Fruit fly (Drosophila melanogaster): Measurements from ENCODE around the gene Cad86C.

Cad86C gene

DNA sequence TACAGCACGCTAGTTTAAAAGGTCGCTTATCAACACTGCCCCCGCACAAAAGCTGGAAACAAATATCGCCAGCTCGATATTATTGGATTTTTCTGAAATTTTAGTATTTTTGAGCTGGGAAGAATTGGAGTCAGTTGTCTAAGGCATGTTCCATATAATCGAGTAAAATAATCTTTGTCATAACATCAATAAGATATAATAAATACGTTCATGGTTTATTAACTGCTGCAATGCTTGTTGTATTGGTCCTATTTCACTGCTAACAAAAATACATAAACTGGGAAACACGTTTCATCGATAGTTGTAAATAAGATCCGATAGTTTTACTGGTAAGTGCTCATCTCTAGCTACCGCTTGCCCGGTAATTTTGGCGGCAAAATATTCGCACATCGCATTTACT lies 38.7 kb upstream of the Cad86C start, which contains the start of the genes Art1 and Mcm5 (continued):
- TF ChIP-seq HLHmδ (GFP tag; optimal IDR thresholded peaks at IDR 0.05) (no peak), Max (GFP tag; optimal IDR thresholded peaks at IDR 0.05) (peak; percentile 83), sens (GFP tag) (peak; percentile 85), crp (GFP tag; optimal IDR thresholded peaks at IDR 0.05) (peak in 1 of 2 experiments; percentile 49), CG16815 (GFP tag; optimal IDR thresholded peaks at IDR 0.05) (no peak), Mes4 (GFP tag; optimal IDR thresholded peaks at IDR 0.05) (peak; percentile 17), CG7271 (tag; optimal IDR thresholded peaks at IDR 0.05) (no peak), Awh (GFP tag; IDR thresholded peaks at IDR 0.05) (no peak), CG11085 (GFP tag; IDR thresholded peaks at IDR 0.05) (no peak), CG10147 (GFP tag; optimal IDR thresholded peaks at IDR 0.05) (peak; percentile 64), CG3065 (GFP tag; optimal IDR thresholded peaks at IDR 0.05) (no peak), Nf-YA (GFP tag; IDR thresholded peaks at IDR 0.05) (no peak), nmo (GFP tag; optimal IDR thresholded peaks at IDR 0.05) (peak; percentile 79), Mad (GFP tag; optimal IDR thresholded peaks at IDR 0.05) (peak; percentile 59), Optix (GFP tag; IDR thresholded peaks at IDR 0.05) (no peak), E2f1 (GFP tag; IDR thresholded peaks at IDR 0.05) (peak; percentile 74), CG15601 (tag; optimal IDR thresholded peaks at IDR 0.05) (no peak), Pdp1 (GFP tag; optimal IDR thresholded peaks at IDR 0.05) (peak in 1 of 2 experiments; percentile 49), Deaf1 (tag; optimal IDR thresholded peaks at IDR 0.05) (no peak), Adf1 (GFP tag; IDR thresholded peaks at IDR 0.05) (no peak), CG4854 (GFP tag; optimal IDR thresholded peaks at IDR 0.05) (peak; percentile 46), zen (tag; optimal IDR thresholded peaks at IDR 0.05) (peak; percentile 38), HLH3B (GFP tag; IDR thresholded peaks at IDR 0.05) (no peak), dimm (GFP tag; IDR thresholded peaks at IDR 0.05) (no peak), nerfin-2 (GFP tag; IDR thresholded peaks at IDR 0.05; ENCODE audit: partially characterized antibody) (peak; percentile 83), CG9215 (GFP tag; IDR thresholded peaks at IDR 0.05) (peak; percentile 24; the same call in 1 of the 2 replicates), CG12236 (GFP tag; optimal IDR thresholded peaks at IDR 0.05) (no peak), CG34422 (GFP tag; IDR thresholded peaks at IDR 0.05) (peak; percentile 51; the same call in 1 of the 3 replicates), CG11456 (GFP tag; IDR thresholded peaks at IDR 0.05) (no peak), caup (GFP tag; optimal IDR thresholded peaks at IDR 0.05; ENCODE audit: severe bottlenecking) (no peak), CG12391 (tag; optimal IDR thresholded peaks at IDR 0.05) (peak; percentile 51), CG34224 (GFP tag; IDR thresholded peaks at IDR 0.05; ENCODE audit: partially characterized antibody) (peak; percentile 91), Hsf (GFP tag; optimal IDR thresholded peaks at IDR 0.05) (peak; percentile 70), CG9932 (GFP tag; IDR thresholded peaks at IDR 0.05) (peak; percentile 75), sob (GFP tag; IDR thresholded peaks at IDR 0.05) (peak; percentile 70), NC2β (GFP tag; optimal IDR thresholded peaks at IDR 0.05) (peak; percentile 38), hb (GFP tag; IDR thresholded peaks at IDR 0.05; ENCODE audit: partially characterized antibody) (peak; percentile 91), trh (GFP tag; optimal IDR thresholded peaks at IDR 0.05) (no peak), Fer2 (tag; optimal IDR thresholded peaks at IDR 0.05) (no peak), E2f2 (GFP tag; IDR thresholded peaks at IDR 0.05) (peak; percentile 77), Dek (tag; optimal IDR thresholded peaks at IDR 0.05) (no peak), CG9817 (tag; optimal IDR thresholded peaks at IDR 0.05) (peak; percentile 45), CG31224 (GFP tag; IDR thresholded peaks at IDR 0.05) (no peak), CG11398 (GFP tag; optimal IDR thresholded peaks at IDR 0.05) (peak; percentile 8), Drgx (GFP tag; IDR thresholded peaks at IDR 0.05) (no peak), eyg (GFP tag; optimal IDR thresholded peaks at IDR 0.05) (peak; percentile 14), Dref (GFP tag; IDR thresholded peaks at IDR 0.05) (peak; percentile 51), ac (GFP tag; optimal IDR thresholded peaks at IDR 0.05) (no peak), CG17829 (tag; optimal IDR thresholded peaks at IDR 0.05) (peak; percentile 49), luna (GFP tag; optimal IDR thresholded peaks at IDR 0.05) (no peak), Meics (GFP tag; optimal IDR thresholded peaks at IDR 0.05) (peak; percentile 24)
